Fruit fly (Drosophila melanogaster) whole organism, embryonic: Measurements from ENCODE around the gene Sps2.

Experiments
- Atf3 ChIP-seq: fragments of 200-800 bp; sonication (Bioruptor generic); optimal IDR thresholded peaks from 3 replicates; lab custom pipeline; 2016; ENCODE audit warnings: missing biosample characterization, missing genetic modification characterization
- CG10321 ChIP-seq: fragments of 200-800 bp; sonication (Bioruptor generic); IDR thresholded peaks from 2 replicates; pipeline ENCODE4 v1.3.6; 2022; ENCODE audit warnings: missing biosample characterization, missing genetic modification characterization
- CG11085 ChIP-seq: fragments of 200-800 bp; sonication (Bioruptor generic); IDR thresholded peaks from 2 replicates; pipeline ENCODE4 v1.3.6; 2022; ENCODE audit warnings: missing biosample characterization, missing genetic modification characterization
- CG12942 ChIP-seq: fragments of 200-800 bp; sonication (Bioruptor generic); optimal IDR thresholded peaks from 3 replicates; lab custom pipeline; 2016; ENCODE audit warnings: missing biosample characterization, missing genetic modification characterization
- CG13123 ChIP-seq: fragments of 200-800 bp; sonication (Bioruptor generic); optimal IDR thresholded peaks from 2 replicates; lab custom pipeline; 2016; ENCODE audit warnings: missing biosample characterization, missing genetic modification characterization
- CG17359 ChIP-seq: fragments of 200-800 bp; sonication (Bioruptor generic); optimal IDR thresholded peaks from 3 replicates; lab custom pipeline; 2018; ENCODE audit warnings: missing biosample characterization, mild to moderate bottlenecking, missing genetic modification characterization, moderate library complexity
- CG18011 ChIP-seq: fragments of 200-800 bp; sonication (Bioruptor generic); optimal IDR thresholded peaks from 2 replicates; lab custom pipeline; 2017; ENCODE audit warnings: missing biosample characterization, missing genetic modification characterization, mild to moderate bottlenecking, moderate library complexity, missing genotype
- CG1832 ChIP-seq: fragments of 200-800 bp; sonication (Bioruptor generic); optimal IDR thresholded peaks from 2 replicates; lab custom pipeline; 2017; ENCODE audit warnings: missing biosample characterization, mild to moderate bottlenecking, missing genetic modification characterization, inconsistent platforms
- CG3407 ChIP-seq: fragments of 200-800 bp; sonication (Bioruptor generic); optimal IDR thresholded peaks from 2 replicates; lab custom pipeline; 2018; ENCODE audit warnings: missing biosample characterization, mild to moderate bottlenecking, missing genetic modification characterization
- CG3847 ChIP-seq: fragments of 200-800 bp; sonication (Bioruptor generic); IDR thresholded peaks from 2 replicates; pipeline ENCODE4 v1.3.6; 2022; ENCODE audit warnings: missing biosample characterization, missing genetic modification characterization
- CG43689 ChIP-seq: fragments of 200-800 bp; sonication (Bioruptor generic); IDR thresholded peaks from 2 replicates; pipeline ENCODE4 v1.3.6; 2022; ENCODE audit warnings: missing biosample characterization, missing genetic modification characterization
- CG4424 ChIP-seq: fragments of 200-800 bp; sonication (Bioruptor generic); optimal IDR thresholded peaks from 3 replicates; lab custom pipeline; 2016; ENCODE audit warnings: missing biosample characterization, missing genetic modification characterization
- CG4617 ChIP-seq: fragments of 200-800 bp; sonication (Bioruptor generic); optimal IDR thresholded peaks from 3 replicates; lab custom pipeline; 2016; ENCODE audit warnings: missing biosample characterization, missing genetic modification characterization, borderline replicate concordance
- CG5245 ChIP-seq: fragments of 200-800 bp; sonication (Bioruptor generic); optimal IDR thresholded peaks from 3 replicates; lab custom pipeline; 2016; ENCODE audit warnings: missing biosample characterization, missing genetic modification characterization
- CG6272 ChIP-seq: fragments of 200-800 bp; sonication (Bioruptor generic); IDR thresholded peaks from 2 replicates; pipeline ENCODE4 v1.3.6; 2022; ENCODE audit warnings: missing biosample characterization, missing genetic modification characterization
- CG6654 ChIP-seq: fragments of 200-800 bp; sonication (Bioruptor generic); optimal IDR thresholded peaks from 2 replicates; lab custom pipeline; 2017; ENCODE audit warnings: missing biosample characterization, mild to moderate bottlenecking, missing genetic modification characterization
- CG7271 ChIP-seq: fragments of 200-800 bp; sonication (Bioruptor generic); optimal IDR thresholded peaks from 2 replicates; lab custom pipeline; 2018; ENCODE audit warnings: missing biosample characterization, mild to moderate bottlenecking, missing genetic modification characterization, moderate library complexity
- CG8388 ChIP-seq: fragments of 200-800 bp; sonication (Bioruptor generic); optimal IDR thresholded peaks from 2 replicates; lab custom pipeline; 2019; ENCODE audit warnings: missing biosample characterization, mild to moderate bottlenecking, missing genetic modification characterization, moderate library complexity
- CG9437 ChIP-seq: fragments of 200-800 bp; sonication (Bioruptor generic); optimal IDR thresholded peaks from 2 replicates; lab custom pipeline; 2018; ENCODE audit warnings: missing biosample characterization, mild to moderate bottlenecking, missing genetic modification characterization
- CG9876 ChIP-seq: fragments of 200-800 bp; sonication (Bioruptor generic); optimal IDR thresholded peaks from 2 replicates; lab custom pipeline; 2016; ENCODE audit warnings: missing biosample characterization, missing genetic modification characterization
- D19B ChIP-seq: fragments of 200-800 bp; sonication (Bioruptor generic); optimal IDR thresholded peaks from 2 replicates; lab custom pipeline; 2017; ENCODE audit warnings: missing biosample characterization, mild to moderate bottlenecking, missing genetic modification characterization
- Dll ChIP-seq: fragments of 200-800 bp; sonication (Bioruptor generic); IDR thresholded peaks from 4 replicates; pipeline ENCODE4 v1.3.6; 2022; ENCODE audit warnings: missing biosample characterization, missing genetic modification characterization; ENCODE audit not compliant: partially characterized antibody
- Fer3 ChIP-seq: fragments of 200-800 bp; sonication (Bioruptor generic); optimal IDR thresholded peaks from 2 replicates; lab custom pipeline; 2018; ENCODE audit warnings: missing biosample characterization, mild to moderate bottlenecking, missing genetic modification characterization, moderate library complexity
- Gug ChIP-seq: fragments of 200-800 bp; sonication (Bioruptor generic); IDR thresholded peaks from 4 replicates; pipeline ENCODE4 v1.3.6; 2022; ENCODE audit warnings: missing biosample characterization, missing genetic modification characterization
- HHEX ChIP-seq: fragments of 200-800 bp; sonication (Bioruptor generic); optimal IDR thresholded peaks from 3 replicates; lab custom pipeline; 2017; ENCODE audit warnings: missing biosample characterization, mild to moderate bottlenecking, missing genetic modification characterization, missing genetic modification reagents
- Hr39 ChIP-seq: fragments of >200 bp; optimal IDR thresholded peaks from 2 replicates; lab custom pipeline; 2017
- Lim3 ChIP-seq: fragments of 200-800 bp; sonication (Bioruptor generic); IDR thresholded peaks from 2 replicates; pipeline ENCODE4 v1.3.6; 2022; ENCODE audit warnings: missing biosample characterization, missing genetic modification characterization
- MTF-1 ChIP-seq: fragments of 200-800 bp; sonication (Bioruptor generic); optimal IDR thresholded peaks from 2 replicates; lab custom pipeline; 2018; ENCODE audit warnings: missing biosample characterization, mild to moderate bottlenecking, missing genetic modification characterization, borderline replicate concordance
- Mad ChIP-seq: fragments of 200-800 bp; sonication (Bioruptor generic); optimal IDR thresholded peaks from 2 replicates; lab custom pipeline; 2016; ENCODE audit warnings: missing biosample characterization, missing genetic modification characterization
- NK7.1 ChIP-seq: fragments of 200-800 bp; sonication (Bioruptor generic); optimal IDR thresholded peaks from 3 replicates; lab custom pipeline; 2016; ENCODE audit warnings: missing biosample characterization, missing genetic modification characterization
- Nf-YC ChIP-seq: fragments of 200-800 bp; optimal IDR thresholded peaks from 3 replicates; lab custom pipeline; 2019; ENCODE audit warnings: missing biosample characterization, mild to moderate bottlenecking, missing genetic modification characterization, moderate library complexity
- NfI ChIP-seq: fragments of 200-800 bp; sonication (Bioruptor generic); optimal IDR thresholded peaks from 3 replicates; lab custom pipeline; 2018; ENCODE audit warnings: missing biosample characterization, mild to moderate bottlenecking, missing genetic modification characterization, moderate library complexity
- Poxn ChIP-seq: fragments of 200-800 bp; sonication (Bioruptor generic); IDR thresholded peaks from 2 replicates; pipeline ENCODE4 v1.3.6; 2022; ENCODE audit warnings: missing biosample characterization, missing genetic modification characterization
- Ravus ChIP-seq: fragments of 200-800 bp; sonication (Bioruptor generic); IDR thresholded peaks from 2 replicates; pipeline ENCODE4 v1.3.6; 2022; ENCODE audit warnings: missing biosample characterization, missing genetic modification characterization
- Sin3A ChIP-seq: fragments of >200 bp; optimal IDR thresholded peaks from 2 replicates; lab custom pipeline; 2018
- Six4 ChIP-seq: fragments of 200-800 bp; sonication (Bioruptor generic); optimal IDR thresholded peaks from 2 replicates; lab custom pipeline; 2016; ENCODE audit warnings: missing biosample characterization, missing genetic modification characterization
- Sry-β ChIP-seq: fragments of 200-800 bp; sonication (Bioruptor generic); optimal IDR thresholded peaks from 2 replicates; lab custom pipeline; 2018; ENCODE audit warnings: missing biosample characterization, mild to moderate bottlenecking, missing genetic modification characterization, moderate library complexity
- ab ChIP-seq: fragments of 200-800 bp; sonication (Bioruptor generic); optimal IDR thresholded peaks from 2 replicates; lab custom pipeline; 2016; ENCODE audit warnings: missing biosample characterization, missing genetic modification characterization
- abd-A ChIP-seq: fragments of 200-800 bp; sonication (Bioruptor generic); optimal IDR thresholded peaks from 3 replicates; lab custom pipeline; 2019; ENCODE audit warnings: missing biosample characterization, mild to moderate bottlenecking, missing genetic modification characterization, moderate library complexity
- cas ChIP-seq: fragments of 200-800 bp; sonication (Bioruptor generic); IDR thresholded peaks from 2 replicates; pipeline ENCODE4 v1.3.6; 2022; ENCODE audit warnings: missing biosample characterization, missing genetic modification characterization
- cg ChIP-seq: fragments of 200-800 bp; sonication (Bioruptor generic); optimal IDR thresholded peaks from 3 replicates; lab custom pipeline; 2019; ENCODE audit warnings: missing biosample characterization, mild to moderate bottlenecking, missing genetic modification characterization, moderate library complexity
- dmrt11E ChIP-seq: fragments of 200-800 bp; sonication (Bioruptor generic); optimal IDR thresholded peaks from 3 replicates; lab custom pipeline; 2018; ENCODE audit warnings: missing biosample characterization, mild to moderate bottlenecking, missing genetic modification characterization, moderate library complexity
- fd64A ChIP-seq: fragments of 200-800 bp; sonication (Bioruptor generic); optimal IDR thresholded peaks from 3 replicates; lab custom pipeline; 2018; ENCODE audit warnings: missing biosample characterization, mild to moderate bottlenecking, missing genetic modification characterization
- grau ChIP-seq: fragments of 200-800 bp; optimal IDR thresholded peaks from 3 replicates; lab custom pipeline; 2019; ENCODE audit warnings: missing biosample characterization, mild to moderate bottlenecking, missing genetic modification characterization, moderate library complexity
- gsb ChIP-seq: fragments of 200-800 bp; sonication (Bioruptor generic); IDR thresholded peaks from 2 replicates; pipeline ENCODE4 v1.3.6; 2022; ENCODE audit warnings: missing biosample characterization, missing genetic modification characterization
- h ChIP-seq: fragments of >200 bp; optimal IDR thresholded peaks from 2 replicates; lab custom pipeline; 2017
- jigr1 ChIP-seq: fragments of 200-800 bp; sonication (Bioruptor generic); IDR thresholded peaks from 3 replicates; pipeline ENCODE4 v1.3.6; 2022; ENCODE audit warnings: missing biosample characterization, missing genetic modification characterization
- mam ChIP-seq: fragments of 200-800 bp; sonication (Bioruptor generic); optimal IDR thresholded peaks from 3 replicates; lab custom pipeline; 2016; ENCODE audit warnings: missing biosample characterization, missing genetic modification characterization
- odd ChIP-seq: fragments of 200-800 bp; sonication (Bioruptor generic); optimal IDR thresholded peaks from 2 replicates; lab custom pipeline; 2017; ENCODE audit warnings: missing biosample characterization, mild to moderate bottlenecking, missing genetic modification characterization
- pum ChIP-seq: fragments of 200-800 bp; sonication (Bioruptor generic); optimal IDR thresholded peaks from 2 replicates; lab custom pipeline; 2016; ENCODE audit warnings: missing biosample characterization, missing genetic modification characterization
- sd ChIP-seq: fragments of 200-800 bp; sonication (Bioruptor generic); optimal IDR thresholded peaks from 3 replicates; lab custom pipeline; 2018; ENCODE audit warnings: missing biosample characterization, mild to moderate bottlenecking, missing genetic modification characterization, moderate library complexity
- sqz ChIP-seq: fragments of 200-800 bp; sonication (Bioruptor generic); optimal IDR thresholded peaks from 3 replicates; lab custom pipeline; 2018; ENCODE audit warnings: missing biosample characterization, mild to moderate bottlenecking, missing genetic modification characterization
- ssp ChIP-seq: fragments of 200-800 bp; sonication (Bioruptor generic); IDR thresholded peaks from 2 replicates; pipeline ENCODE4 v1.3.6; 2022; ENCODE audit warnings: missing biosample characterization, missing genetic modification characterization

Gene Sps2

dm6 chr2L:10334854-10335277, 7.5 kb upstream of the Sps2 start (continued):
- TF ChIP-seq CG13123 (GFP tag; lab: Kevin White, UChicago): peak; percentile 30
- TF ChIP-seq ab (GFP tag; lab: Kevin White, UChicago): peak; percentile 51
- TF ChIP-seq CG1832: no peak
- TF ChIP-seq Sin3A: no peak
- TF ChIP-seq CG18011: peak; percentile 34
- TF ChIP-seq Mad (GFP tag; lab: Kevin White, UChicago): no peak
- no peak for TF ChIP-seq CG10321
- no peak for TF ChIP-seq CG9876 (GFP tag; lab: Kevin White, UChicago)
- peak; percentile 74 for TF ChIP-seq Nf-YC (tag; lab: Kevin White, UChicago)
- peak; percentile 74 for TF ChIP-seq MTF-1
- peak; percentile 54 for TF ChIP-seq D19B (GFP tag; lab: Kevin White, UChicago)
- TF ChIP-seq abd-A (tag; lab: Kevin White, UChicago): peak; percentile 99
- no peak for TF ChIP-seq CG6654
- peak; percentile 34 for TF ChIP-seq NK7.1
- no peak for TF ChIP-seq ssp (GFP tag; lab: Robert Waterston, UW)
- no peak for TF ChIP-seq h (lab: Kevin White, UChicago)
- TF ChIP-seq sqz (GFP tag; lab: Kevin White, UChicago): peak; percentile 76
- TF ChIP-seq odd: peak; percentile 67
- TF ChIP-seq Poxn (GFP tag; lab: Robert Waterston, UW): no peak
- TF ChIP-seq CG17359 (tag; lab: Kevin White, UChicago): peak; percentile 59
- no peak for TF ChIP-seq CG6272
- no peak for TF ChIP-seq CG9437 (GFP tag; lab: Kevin White, UChicago)
- peak; percentile 48 for TF ChIP-seq Six4 (GFP tag; lab: Kevin White, UChicago)
- TF ChIP-seq Dll (GFP tag; lab: Robert Waterston, UW): peak; percentile 63
- TF ChIP-seq Atf3 (GFP tag; lab: Kevin White, UChicago): no peak
- no peak for TF ChIP-seq CG3847 (GFP tag; lab: Robert Waterston, UW)
- TF ChIP-seq cg (GFP tag; lab: Kevin White, UChicago): peak; percentile 100
- peak; percentile 59 for TF ChIP-seq NfI
- peak; percentile 93 for TF ChIP-seq sd (tag; lab: Kevin White, UChicago)
- TF ChIP-seq CG7271: no peak
- TF ChIP-seq CG12942 (GFP tag; lab: Kevin White, UChicago): peak; percentile 6
- TF ChIP-seq Gug: no peak
- no peak for TF ChIP-seq gsb
- no peak for TF ChIP-seq jigr1 (GFP tag; lab: Robert Waterston, UW)
- TF ChIP-seq pum (GFP tag; lab: Kevin White, UChicago): no peak
- peak; percentile 78 for TF ChIP-seq HHEX (GFP tag; lab: Kevin White, UChicago)
- peak; percentile 31 for TF ChIP-seq CG4617
- no peak for TF ChIP-seq Lim3 (GFP tag; lab: Robert Waterston, UW)
- no peak for TF ChIP-seq CG5245
- no peak for TF ChIP-seq Ravus (GFP tag; lab: Robert Waterston, UW)
- no peak for TF ChIP-seq CG11085 (GFP tag; lab: Robert Waterston, UW)
- peak; percentile 50 for TF ChIP-seq mam (GFP tag; lab: Kevin White, UChicago)
- TF ChIP-seq cas (GFP tag; lab: Robert Waterston, UW): no peak
- peak; percentile 60 for TF ChIP-seq CG3407
- peak; percentile 17 for TF ChIP-seq Sry-β (GFP tag; lab: Kevin White, UChicago)
- TF ChIP-seq CG8388 (GFP tag; lab: Kevin White, UChicago): peak; percentile 48
- TF ChIP-seq dmrt11E (tag; lab: Kevin White, UChicago): peak; percentile 25
- peak; percentile 36 for TF ChIP-seq CG4424 (GFP tag; lab: Kevin White, UChicago)
- peak; percentile 63 for TF ChIP-seq Fer3 (tag; lab: Kevin White, UChicago)
- TF ChIP-seq grau (tag; lab: Kevin White, UChicago): peak; percentile 62
- TF ChIP-seq Hr39: no peak
- TF ChIP-seq CG43689: no peak
- no peak for TF ChIP-seq fd64A (GFP tag; lab: Kevin White, UChicago)
